Fruit fly (Drosophila melanogaster) whole organism, adult: Measurements from ENCODE around the gene pHCl-1.

Experiments used
- CG11617 ChIP-seq: fragments of 200-800 bp; sonication (Bioruptor generic); optimal IDR thresholded peaks from 2 replicates; lab custom pipeline; 2017; ENCODE audit warnings: mild to moderate bottlenecking, missing biosample characterization, missing genetic modification reagents, missing genetic modification characterization
- CG12768 ChIP-seq: fragments of 200-800 bp; sonication (Bioruptor generic); optimal IDR thresholded peaks from 2 replicates; lab custom pipeline; 2017; ENCODE audit warnings: missing biosample characterization, missing genetic modification characterization, mild to moderate bottlenecking, moderate library complexity, missing genetic modification reagents
- CG14711 ChIP-seq: fragments of 200-800 bp; sonication (Bioruptor generic); optimal IDR thresholded peaks from 2 replicates; lab custom pipeline; 2018; ENCODE audit warnings: missing biosample characterization, mild to moderate bottlenecking, missing genetic modification characterization, moderate library complexity
- CG1620 ChIP-seq: fragments of 200-800 bp; sonication (Bioruptor generic); optimal IDR thresholded peaks from 2 replicates; lab custom pipeline; 2016; ENCODE audit warnings: missing biosample characterization, missing genetic modification characterization
- CG33017 ChIP-seq: fragments of 200-800 bp; sonication (Bioruptor generic); optimal IDR thresholded peaks from 2 replicates; lab custom pipeline; 2018; ENCODE audit warnings: missing biosample characterization, mild to moderate bottlenecking, missing genetic modification characterization, moderate library complexity
- CG5204 ChIP-seq: fragments of 200-800 bp; sonication (Bioruptor generic); optimal IDR thresholded peaks from 2 replicates; lab custom pipeline; 2016; ENCODE audit warnings: missing biosample characterization, missing genetic modification characterization
- CG7045 ChIP-seq: fragments of 200-800 bp; sonication (Bioruptor generic); optimal IDR thresholded peaks from 2 replicates; lab custom pipeline; 2017; ENCODE audit warnings: missing biosample characterization, mild to moderate bottlenecking, missing genetic modification characterization
- CG7101 ChIP-seq: fragments of 200-800 bp; sonication (Bioruptor generic); optimal IDR thresholded peaks from 2 replicates; lab custom pipeline; 2018; ENCODE audit warnings: missing biosample characterization, mild to moderate bottlenecking, missing genetic modification characterization, moderate library complexity
- Clk ChIP-seq: fragments of 200-800 bp; sonication (Bioruptor generic); optimal IDR thresholded peaks from 2 replicates; lab custom pipeline; 2017; ENCODE audit warnings: missing biosample characterization, missing genetic modification characterization
- Crg-1 ChIP-seq: fragments of 200-800 bp; sonication (Bioruptor generic); optimal IDR thresholded peaks from 2 replicates; lab custom pipeline; 2016; ENCODE audit warnings: missing biosample characterization, missing genetic modification characterization
- Hr96 ChIP-seq: fragments of 200-800 bp; sonication (Bioruptor generic); optimal IDR thresholded peaks from 2 replicates; lab custom pipeline; 2016; ENCODE audit warnings: missing biosample characterization, missing genetic modification characterization
- Mnt ChIP-seq: fragments of 200-800 bp; sonication (Bioruptor generic); optimal IDR thresholded peaks from 2 replicates; lab custom pipeline; 2016; ENCODE audit warnings: missing biosample characterization, mild to moderate bottlenecking, missing genetic modification characterization
- bab1 ChIP-seq: fragments of 200-800 bp; sonication (Bioruptor generic); optimal IDR thresholded peaks from 3 replicates; lab custom pipeline; 2019; ENCODE audit warnings: missing biosample characterization, mild to moderate bottlenecking, missing genetic modification characterization, moderate library complexity
- cic ChIP-seq: fragments of 200-800 bp; sonication (Bioruptor generic); optimal IDR thresholded peaks from 2 replicates; lab custom pipeline; 2017; ENCODE audit warnings: missing biosample characterization, mild to moderate bottlenecking, missing genetic modification characterization, moderate library complexity
- cnc ChIP-seq, 2 experiments: fragments of >200 bp; optimal IDR thresholded peaks; 2 replicates each; lab custom pipeline; 2017
- kay ChIP-seq: fragments of 200-800 bp; sonication (Bioruptor generic); peaks from one replicate; lab custom pipeline; 2016; ENCODE audit warnings: missing biosample characterization, missing genetic modification characterization, borderline replicate concordance
- ovo ChIP-seq: fragments of 200-800 bp; sonication (Bioruptor generic); optimal IDR thresholded peaks from 2 replicates; lab custom pipeline; 2016; ENCODE audit warnings: missing biosample characterization, missing genetic modification characterization
- pad ChIP-seq: fragments of 200-800 bp; sonication (Bioruptor generic); optimal IDR thresholded peaks from 3 replicates; lab custom pipeline; 2017; ENCODE audit warnings: missing biosample characterization, missing genetic modification characterization, mild to moderate bottlenecking, moderate library complexity, missing genetic modification reagents
- tj ChIP-seq: fragments of 200-800 bp; sonication (Bioruptor generic); optimal IDR thresholded peaks from 3 replicates; lab custom pipeline; 2017; ENCODE audit warnings: missing biosample characterization, mild to moderate bottlenecking, missing genetic modification characterization, moderate library complexity
- toe ChIP-seq: fragments of 200-800 bp; sonication (Bioruptor generic); optimal IDR thresholded peaks from 2 replicates; lab custom pipeline; 2016; ENCODE audit warnings: missing biosample characterization, missing genetic modification characterization

pHCl-1 gene

dm6 chr3L:15826347-15826984, 72.4 kb downstream of the pHCl-1 start, which contains the start of the genes DCP2 and dbo:
DCP2 (minus strand) TSS chr3L:15826423.
dbo (plus strand) TSS chr3L:15826888.
- TF ChIP-seq CG1620 = peak; percentile 33
- no peak for TF ChIP-seq cnc (optimal IDR thresholded peaks at IDR 0.05; lab: Kevin White, UChicago)
- TF ChIP-seq Hr96 = no peak
- TF ChIP-seq cic (GFP tag; lab: Kevin White, UChicago) = no peak
- peak; percentile 43 for TF ChIP-seq bab1 (GFP tag; lab: Kevin White, UChicago)
- TF ChIP-seq ovo (GFP tag; lab: Kevin White, UChicago) = peak; percentile 59
- no peak for TF ChIP-seq Mnt (GFP tag; lab: Kevin White, UChicago)
- TF ChIP-seq CG33017 (tag; lab: Kevin White, UChicago) = peak; percentile 71
- TF ChIP-seq CG5204 (GFP tag; lab: Kevin White, UChicago) = no peak
- peak; percentile 33 for TF ChIP-seq CG14711 (tag; lab: Kevin White, UChicago)
- peak; percentile 38 for TF ChIP-seq Crg-1 (GFP tag; lab: Kevin White, UChicago)
- TF ChIP-seq CG12768 (GFP tag; lab: Kevin White, UChicago) = peak; percentile 54
- TF ChIP-seq kay (GFP tag; lab: Kevin White, UChicago) = peak; percentile 20
- TF ChIP-seq CG7101 = peak; percentile 67
- no peak for TF ChIP-seq toe (GFP tag; lab: Kevin White, UChicago)
- peak; percentile 54 for TF ChIP-seq CG7045 (GFP tag; lab: Kevin White, UChicago)
- TF ChIP-seq pad (GFP tag; lab: Kevin White, UChicago) = peak; percentile 31
- no peak for TF ChIP-seq tj
- TF ChIP-seq Clk = no peak
- no peak for TF ChIP-seq CG11617 (GFP tag; lab: Kevin White, UChicago)

- peak; percentile 7 for TF ChIP-seq Crg-1 (GFP tag; lab: Kevin White, UChicago)
- peak; percentile 34 for TF ChIP-seq CG14711 (tag; lab: Kevin White, UChicago)
- TF ChIP-seq bab1 (GFP tag; lab: Kevin White, UChicago) = no peak
- TF ChIP-seq Hr96 = no peak
- peak; percentile 30 for TF ChIP-seq CG7101
- peak; percentile 96 for TF ChIP-seq cic (GFP tag; lab: Kevin White, UChicago)
- TF ChIP-seq tj = peak; percentile 93
These were observed 73.2 kb downstream of the pHCl-1 start for dm6 chr3L:15825493-15826209.

dm6 chr3L:15824537-15824936, 74.3 kb downstream of the pHCl-1 start:
- TF ChIP-seq cnc (optimal IDR thresholded peaks at IDR 0.05; lab: Kevin White, UChicago) = peak; percentile 41 to 90
- peak; percentile 73 for TF ChIP-seq tj
- TF ChIP-seq Mnt (GFP tag; lab: Kevin White, UChicago) = peak; percentile 20
- TF ChIP-seq Clk = no peak
- no peak for TF ChIP-seq CG12768 (GFP tag; lab: Kevin White, UChicago)
- TF ChIP-seq cic (GFP tag; lab: Kevin White, UChicago) = peak; percentile 37

- TF ChIP-seq CG7045 (GFP tag; lab: Kevin White, UChicago) (no peak), CG5204 (GFP tag; lab: Kevin White, UChicago) (no peak), kay (GFP tag; lab: Kevin White, UChicago) (peak; percentile 89), ovo (GFP tag; lab: Kevin White, UChicago) (peak; percentile 31), pad (GFP tag; lab: Kevin White, UChicago) (peak; percentile 89), tj (peak; percentile 51), Mnt (GFP tag; lab: Kevin White, UChicago) (peak; percentile 31), CG7101 (peak; percentile 25), Clk (no peak), cic (GFP tag; lab: Kevin White, UChicago) (peak; percentile 68)
These were observed 74.9 kb downstream of the pHCl-1 start for dm6 chr3L:15823780-15824423.

DNA sequence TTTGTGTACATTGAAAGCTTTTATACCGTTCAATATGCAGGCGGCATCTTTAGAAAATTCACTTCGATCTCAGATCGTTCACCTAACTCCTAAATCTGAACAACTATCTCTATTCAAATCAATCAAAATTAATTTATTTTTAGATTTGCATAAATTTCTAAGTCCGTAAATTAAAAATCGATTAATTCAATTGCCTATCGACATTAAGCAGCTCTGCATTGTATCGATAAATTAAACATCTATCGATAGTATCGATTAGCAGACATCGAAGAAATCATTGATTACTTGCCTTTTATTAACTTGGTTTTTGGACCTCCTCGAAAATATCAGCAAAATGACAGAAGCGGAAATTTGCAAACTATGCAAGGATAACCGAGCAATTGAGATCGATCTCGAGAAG, 82.1 kb downstream of the pHCl-1 start, which contains the start of gene CkIIalpha-i1:
Gene CkIIalpha-i1, plus strand, starts transcription at position 266 of the 400 bp plus-strand sequence.
- no peak for TF ChIP-seq CG5204 (GFP tag; lab: Kevin White, UChicago)
- TF ChIP-seq toe (GFP tag; lab: Kevin White, UChicago) = no peak
- peak; percentile 84 for TF ChIP-seq kay (GFP tag; lab: Kevin White, UChicago)
- no peak for TF ChIP-seq bab1 (GFP tag; lab: Kevin White, UChicago)
- no peak for TF ChIP-seq Crg-1 (GFP tag; lab: Kevin White, UChicago)
- no peak for TF ChIP-seq ovo (GFP tag; lab: Kevin White, UChicago)
- no peak for TF ChIP-seq CG1620
- TF ChIP-seq Clk = no peak

DNA sequence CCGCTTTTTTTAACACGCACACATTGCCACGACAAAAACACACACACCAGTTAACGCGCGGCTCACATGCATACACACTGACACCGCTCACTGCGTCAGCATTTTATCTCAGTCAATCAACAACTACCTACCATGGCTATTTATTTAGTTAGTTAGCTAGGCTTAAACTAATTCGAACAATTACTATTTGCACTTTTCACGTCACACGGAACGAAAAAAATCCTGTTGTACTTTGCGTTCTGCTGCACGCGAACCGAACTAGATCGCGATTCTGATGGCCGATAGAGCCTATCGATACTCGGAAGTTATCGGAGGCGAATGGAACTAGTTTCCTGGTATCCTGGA, 82.7 kb downstream of the pHCl-1 start, which contains the start of gene fwe:
Gene fwe, minus strand, starts transcription at position 268 of the 345 bp plus-strand sequence.
- TF ChIP-seq tj = peak; percentile 73
- TF ChIP-seq bab1 (GFP tag; lab: Kevin White, UChicago) = peak; percentile 46
- TF ChIP-seq Mnt (GFP tag; lab: Kevin White, UChicago) = peak; percentile 9
- TF ChIP-seq CG1620 = no peak
